Fruit fly (Drosophila melanogaster) whole organism, wandering third instar larva: ENCODE data around the gene Acp62F.
A peak's percentile ranks its signal among the peaks of the same experiment; 100 is the strongest.

Source experiments
- Abd-B ChIP-seq: fragments of >200 bp; optimal IDR thresholded peaks from 2 replicates; lab custom pipeline; 2017; ENCODE audit warnings: missing biosample characterization, missing genetic modification characterization
- CG32264 ChIP-seq: fragments of 200-800 bp; sonication (Bioruptor generic); optimal IDR thresholded peaks from 2 replicates; lab custom pipeline; 2016; ENCODE audit warnings: missing biosample characterization, missing genetic modification characterization
- CG9705 ChIP-seq: fragments of 200-800 bp; sonication (Bioruptor generic); optimal IDR thresholded peaks from 2 replicates; lab custom pipeline; 2018; ENCODE audit warnings: missing biosample characterization, mild to moderate bottlenecking, missing genetic modification characterization
- CrebA ChIP-seq: fragments of 200-800 bp; sonication (Bioruptor generic); optimal IDR thresholded peaks from 2 replicates; lab custom pipeline; 2016; ENCODE audit warnings: missing biosample characterization, mild to moderate bottlenecking, missing genetic modification characterization, borderline replicate concordance
- Dfd ChIP-seq: fragments of >200 bp; optimal IDR thresholded peaks from 2 replicates; lab custom pipeline; 2017; ENCODE audit warnings: missing biosample characterization, missing genetic modification characterization
- Dif ChIP-seq: fragments of 200-275, 200-300 bp; sonication (Bioruptor generic); optimal IDR thresholded peaks from 2 replicates; lab custom pipeline; 2018; ENCODE audit warnings: missing biosample characterization, missing genetic modification characterization; ENCODE audit not compliant: partially characterized antibody
- GATAd ChIP-seq: sonication (Bioruptor generic); optimal IDR thresholded peaks from 2 replicates; lab custom pipeline; 2016; ENCODE audit warnings: missing biosample characterization, missing genetic modification characterization
- Hnf4 ChIP-seq: fragments of 200-800 bp; sonication (Bioruptor generic); optimal IDR thresholded peaks from 2 replicates; lab custom pipeline; 2016; ENCODE audit warnings: missing biosample characterization, mild to moderate bottlenecking, missing genetic modification characterization
- Hr78 ChIP-seq: fragments of >200 bp; optimal IDR thresholded peaks from 2 replicates; lab custom pipeline; 2017; ENCODE audit warnings: missing biosample characterization, missing genetic modification characterization
- Hr83 ChIP-seq: fragments of 200-300 bp; sonication (Bioruptor generic); optimal IDR thresholded peaks from 2 replicates; lab custom pipeline; 2016; ENCODE audit warnings: missing biosample characterization, mild to moderate bottlenecking, missing genetic modification characterization, moderate library complexity; ENCODE audit not compliant: poor library complexity, severe bottlenecking
- Mio ChIP-seq: sonication (Bioruptor generic); optimal IDR thresholded peaks from 2 replicates; lab custom pipeline; 2016; ENCODE audit warnings: missing biosample characterization, missing genetic modification characterization
- N ChIP-seq: fragments of >200 bp; optimal IDR thresholded peaks from 2 replicates; lab custom pipeline; 2018; ENCODE audit warnings: missing biosample characterization, missing external identifiers, missing genetic modification characterization
- OdsH ChIP-seq: fragments of 200-800 bp; sonication (Bioruptor generic); optimal IDR thresholded peaks from 2 replicates; lab custom pipeline; 2016; ENCODE audit warnings: missing biosample characterization, mild to moderate bottlenecking, missing genetic modification characterization
- Rel ChIP-seq, 2 experiments: fragments of 200-800 bp; sonication (Bioruptor generic) in 1 of 2; optimal IDR thresholded peaks; 2 replicates in 1 of 2; 3 replicates in 1 of 2; lab custom pipeline; 2016 to 2019; ENCODE audit warnings: mild to moderate bottlenecking in 2 of 2, missing biosample characterization in 2 of 2, missing genetic modification characterization in 2 of 2, moderate library complexity in 1 of 2
- Vsx2 ChIP-seq: fragments of 200-300, 225-300 bp; sonication (Bioruptor generic); optimal IDR thresholded peaks from 2 replicates; lab custom pipeline; 2018; ENCODE audit warnings: missing biosample characterization, missing genetic modification characterization; ENCODE audit not compliant: partially characterized antibody
- br ChIP-seq: fragments of 200-800 bp; sonication (Bioruptor generic); optimal IDR thresholded peaks from 2 replicates; lab custom pipeline; 2016; ENCODE audit warnings: missing biosample characterization, missing genetic modification characterization
- brk ChIP-seq: fragments of 200-800 bp; sonication (Bioruptor generic); optimal IDR thresholded peaks from 2 replicates; lab custom pipeline; 2016; ENCODE audit warnings: missing biosample characterization, mild to moderate bottlenecking, missing genetic modification characterization
- dmrt93B ChIP-seq: fragments of 200-800 bp; sonication (Bioruptor generic); optimal IDR thresholded peaks from 2 replicates; lab custom pipeline; 2018; ENCODE audit warnings: missing biosample characterization, mild to moderate bottlenecking, missing genetic modification characterization
- dsf ChIP-seq: sonication (Bioruptor generic); optimal IDR thresholded peaks from 2 replicates; lab custom pipeline; 2016; ENCODE audit warnings: missing biosample characterization, missing genetic modification characterization, borderline replicate concordance
- ey ChIP-seq: fragments of 200-800 bp; sonication (Bioruptor generic); optimal IDR thresholded peaks from 2 replicates; lab custom pipeline; 2016; ENCODE audit warnings: missing biosample characterization, missing genetic modification characterization
- foxo ChIP-seq, 2 experiments: fragments of 200-800 bp; sonication (Bioruptor generic); optimal IDR thresholded peaks; 2 replicates in 1 of 2; 3 replicates in 1 of 2; lab custom pipeline; 2016 to 2017; ENCODE audit warnings: missing biosample characterization in 2 of 2, missing genetic modification characterization in 2 of 2
- fru ChIP-seq: fragments of 200-800 bp; sonication (Bioruptor generic); optimal IDR thresholded peaks from 3 replicates; lab custom pipeline; 2016; ENCODE audit warnings: missing biosample characterization, mild to moderate bottlenecking, missing genetic modification characterization
- h ChIP-seq: fragments of 200-800 bp; sonication (Bioruptor generic); optimal IDR thresholded peaks from 3 replicates; lab custom pipeline; 2016; ENCODE audit warnings: missing biosample characterization, mild to moderate bottlenecking, missing genetic modification characterization
- jim ChIP-seq: fragments of 175-275, 200-325 bp; sonication (Bioruptor generic); optimal IDR thresholded peaks from 2 replicates; lab custom pipeline; 2016; ENCODE audit warnings: missing biosample characterization, mild to moderate bottlenecking, missing genetic modification characterization
- lola ChIP-seq: fragments of >200 bp; optimal IDR thresholded peaks from 2 replicates; lab custom pipeline; 2017; ENCODE audit warnings: missing biosample characterization, missing genetic modification characterization
- pan ChIP-seq: fragments of >200 bp; optimal IDR thresholded peaks from 2 replicates; lab custom pipeline; 2017
- rgr ChIP-seq: fragments of 200-800 bp; sonication (Bioruptor generic); optimal IDR thresholded peaks from 3 replicates; lab custom pipeline; 2016; ENCODE audit warnings: missing biosample characterization, mild to moderate bottlenecking, missing genetic modification characterization
- sv ChIP-seq: fragments of 200-800 bp; sonication (Bioruptor generic); optimal IDR thresholded peaks from 3 replicates; lab custom pipeline; 2016; ENCODE audit warnings: missing biosample characterization, missing genetic modification characterization
- tai ChIP-seq: sonication (Bioruptor generic); optimal IDR thresholded peaks from 2 replicates; lab custom pipeline; 2016; ENCODE audit warnings: missing biosample characterization, missing genetic modification characterization
- usp ChIP-seq: fragments of >200 bp; optimal IDR thresholded peaks from 2 replicates; lab custom pipeline; 2017; ENCODE audit warnings: missing biosample characterization, missing genetic modification characterization

Gene Acp62F

dm6 chr3L:2733208-2733607 lies 6.3 kb upstream of the Acp62F start:
- TF ChIP-seq sv (GFP tag; lab: Kevin White, UChicago), result peak; percentile 44
- TF ChIP-seq fru (GFP tag; lab: Kevin White, UChicago), result peak; percentile 28
- TF ChIP-seq OdsH (GFP tag; lab: Kevin White, UChicago), result peak; percentile 16
- no peak for TF ChIP-seq Hr78 (GFP tag; lab: Kevin White, UChicago)
- TF ChIP-seq ey (GFP tag; lab: Kevin White, UChicago), result peak; percentile 44
- no peak for TF ChIP-seq Dif (GFP tag; lab: Kevin White, UChicago)
- no peak for TF ChIP-seq Abd-B (GFP tag; lab: Kevin White, UChicago)
- no peak for TF ChIP-seq brk (GFP tag; lab: Kevin White, UChicago)
- peak; percentile 29 for TF ChIP-seq br (GFP tag; lab: Kevin White, UChicago)
- peak; percentile 28 for TF ChIP-seq rgr (GFP tag; lab: Kevin White, UChicago)
- TF ChIP-seq h (GFP tag; lab: Kevin White, UChicago), result peak; percentile 45
- peak in 1 of 2 experiments; percentile 48 for TF ChIP-seq foxo (GFP tag; optimal IDR thresholded peaks at IDR 0.05; lab: Kevin White, UChicago)
- TF ChIP-seq jim (GFP tag; lab: Kevin White, UChicago), result no peak
- TF ChIP-seq dsf (GFP tag; lab: Kevin White, UChicago), result no peak

- TF ChIP-seq h (GFP tag; lab: Kevin White, UChicago) (peak; percentile 15), Vsx2 (GFP tag; lab: Kevin White, UChicago) (no peak), ey (GFP tag; lab: Kevin White, UChicago) (peak; percentile 1), Dfd (GFP tag; lab: Kevin White, UChicago) (no peak), dmrt93B (GFP tag; lab: Kevin White, UChicago) (no peak), Hr78 (GFP tag; lab: Kevin White, UChicago) (no peak), OdsH (GFP tag; lab: Kevin White, UChicago) (no peak), CG9705 (GFP tag; lab: Kevin White, UChicago) (no peak), br (GFP tag; lab: Kevin White, UChicago) (no peak), jim (GFP tag; lab: Kevin White, UChicago) (no peak)
Observed at dm6 chr3L:2734363-2735160, 5.0 kb upstream of the Acp62F start.

- TF ChIP-seq Hr78 (GFP tag; lab: Kevin White, UChicago) (no peak), sv (GFP tag; lab: Kevin White, UChicago) (no peak), Dfd (GFP tag; lab: Kevin White, UChicago) (no peak), Rel (GFP tag; optimal IDR thresholded peaks at IDR 0.05; lab: Kevin White, UChicago) (no peak), Rel (tag; optimal IDR thresholded peaks at IDR 0.05; lab: Kevin White, UChicago) (no peak), CG32264 (no peak), tai (no peak), Vsx2 (GFP tag; lab: Kevin White, UChicago) (no peak), N (GFP tag; lab: Kevin White, UChicago) (no peak), Hnf4 (no peak), Mio (GFP tag; lab: Kevin White, UChicago) (no peak), Abd-B (GFP tag; lab: Kevin White, UChicago) (no peak), lola (no peak), br (GFP tag; lab: Kevin White, UChicago) (no peak), rgr (GFP tag; lab: Kevin White, UChicago) (no peak), usp (GFP tag; lab: Kevin White, UChicago) (no peak), OdsH (GFP tag; lab: Kevin White, UChicago) (no peak), GATAd (GFP tag; lab: Kevin White, UChicago) (no peak), CG9705 (GFP tag; lab: Kevin White, UChicago) (no peak), fru (GFP tag; lab: Kevin White, UChicago) (no peak)
Observed at dm6 chr3L:2743755-2744154, 4.2 kb downstream of the Acp62F start.

dm6 chr3L:2744963-2745362 lies 5.4 kb downstream of the Acp62F start:
- TF ChIP-seq jim (GFP tag; lab: Kevin White, UChicago) (no peak), rgr (GFP tag; lab: Kevin White, UChicago) (no peak), Hr83 (GFP tag; lab: Kevin White, UChicago) (no peak), h (GFP tag; lab: Kevin White, UChicago) (no peak), pan (lab: Kevin White, UChicago) (no peak), Vsx2 (GFP tag; lab: Kevin White, UChicago) (no peak), tai (no peak), N (GFP tag; lab: Kevin White, UChicago) (no peak), CrebA (GFP tag; lab: Kevin White, UChicago) (no peak), Hr78 (GFP tag; lab: Kevin White, UChicago) (no peak), CG9705 (GFP tag; lab: Kevin White, UChicago) (no peak), Mio (GFP tag; lab: Kevin White, UChicago) (no peak), br (GFP tag; lab: Kevin White, UChicago) (no peak), fru (GFP tag; lab: Kevin White, UChicago) (no peak), Dif (GFP tag; lab: Kevin White, UChicago) (no peak), CG32264 (no peak)
- TF ChIP-seq, all 38 proteins: peak for 0
